Fruit fly (Drosophila melanogaster): ENCODE data around the gene RabGGTa.

RabGGTa gene

DNA sequence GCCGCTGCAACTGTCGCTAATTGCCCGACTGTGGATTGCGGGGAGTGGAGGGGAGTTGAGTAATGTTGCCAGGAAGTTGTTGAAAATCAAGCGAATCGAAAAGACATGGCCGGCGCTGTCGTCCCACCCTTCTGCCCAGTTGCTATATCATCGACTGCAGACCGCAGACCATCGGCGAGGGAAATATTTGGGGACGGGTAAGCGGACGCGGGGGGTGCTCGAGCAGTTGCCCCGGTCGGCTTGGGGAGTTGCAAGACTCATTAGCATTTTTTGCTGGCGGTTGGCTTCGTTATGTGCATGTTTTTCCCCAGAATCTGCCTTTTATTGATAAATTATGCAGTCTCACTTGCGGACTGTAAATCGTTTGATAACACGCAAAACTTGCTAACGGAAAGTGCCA lies 30.7 kb upstream of the RabGGTa start:
- TF ChIP-seq noc (tag; optimal IDR thresholded peaks at IDR 0.05) = no peak

dm6 chr3R:5097866-5098484 lies 29.9 kb upstream of the RabGGTa start:
- no peak for TF ChIP-seq noc (tag; optimal IDR thresholded peaks at IDR 0.05)

DNA sequence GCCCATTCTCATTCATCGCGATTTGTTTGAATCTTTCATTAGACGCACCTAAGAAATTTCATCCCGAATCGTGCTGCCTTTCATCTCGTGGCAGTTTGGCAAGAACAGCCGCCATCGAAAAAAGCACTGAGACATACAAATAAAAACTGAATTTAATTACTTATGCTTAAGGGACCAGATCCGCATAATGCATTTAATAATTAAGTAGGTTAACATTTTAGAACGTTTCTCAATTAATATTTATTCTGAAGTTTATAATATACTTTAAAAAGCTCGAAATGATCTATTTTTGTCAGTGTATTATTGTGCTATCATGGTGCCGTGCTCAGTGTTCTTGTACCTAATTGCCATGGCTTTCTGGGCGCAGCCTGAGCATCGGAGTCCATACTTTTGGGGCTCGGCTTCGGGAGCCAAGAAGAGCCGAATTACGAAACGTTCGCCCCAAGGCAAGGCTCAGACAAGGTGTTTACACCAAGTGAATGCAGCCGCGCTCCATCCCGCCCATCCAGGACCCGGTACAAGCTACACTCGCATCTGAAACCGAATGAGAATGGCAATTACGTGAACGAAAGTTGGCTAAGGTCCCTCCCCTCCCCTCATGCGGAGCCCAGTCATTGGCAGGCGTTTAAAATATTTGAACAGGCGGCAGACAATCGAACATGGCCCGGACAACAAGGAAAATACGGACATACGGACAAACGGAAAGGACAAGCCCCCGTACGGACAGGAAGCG lies 27.4 kb upstream of the RabGGTa start:
- no peak for TF ChIP-seq noc (tag; optimal IDR thresholded peaks at IDR 0.05)

- TF ChIP-seq noc (tag; optimal IDR thresholded peaks at IDR 0.05) = no peak
These were observed 25.5 kb upstream of the RabGGTa start for dm6 chr3R:5102407-5102806.

- TF ChIP-seq noc (tag; optimal IDR thresholded peaks at IDR 0.05) = no peak
These were observed 24.4 kb upstream of the RabGGTa start for dm6 chr3R:5103362-5104003.

DNA sequence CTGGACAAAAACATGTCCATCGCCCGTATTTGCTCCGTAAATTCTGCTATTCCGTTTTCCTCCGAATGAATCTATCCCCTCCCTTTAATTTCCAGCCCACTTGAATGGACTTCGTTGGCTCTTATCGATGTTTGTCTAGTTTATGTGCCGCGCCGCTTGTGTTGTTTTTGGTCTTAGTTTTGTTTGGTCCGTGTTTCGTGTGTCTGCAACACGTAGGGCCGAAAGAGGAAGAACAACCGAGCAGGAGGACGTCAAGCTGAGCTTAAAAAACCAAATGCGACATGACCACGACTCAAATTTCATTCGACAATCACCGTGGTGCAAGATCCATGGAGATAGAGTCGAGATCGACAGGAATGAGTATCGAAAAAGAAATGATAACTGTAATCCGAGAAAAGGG lies 23.7 kb upstream of the RabGGTa start:
- no peak for TF ChIP-seq noc (tag; optimal IDR thresholded peaks at IDR 0.05)

DNA sequence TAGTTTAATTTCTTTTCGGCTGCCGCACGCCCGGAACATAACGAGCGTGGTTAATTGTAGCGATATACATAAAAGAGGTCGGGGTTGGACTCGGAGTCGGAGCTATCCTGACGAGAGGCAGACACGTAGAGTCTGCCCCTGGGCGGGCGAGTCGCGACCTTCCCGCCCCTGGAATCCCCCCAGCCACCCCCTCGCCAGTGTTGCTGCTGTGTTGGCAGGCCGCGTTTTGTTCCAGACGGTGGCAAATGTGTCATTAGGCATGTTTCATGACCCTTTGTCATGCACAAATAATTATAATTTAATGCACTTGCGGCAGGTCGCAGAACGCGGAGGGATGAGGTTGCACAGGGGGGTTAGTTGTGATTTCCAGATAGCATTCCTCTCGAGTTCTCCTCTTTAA lies 22.4 kb upstream of the RabGGTa start:
- TF ChIP-seq noc (tag; optimal IDR thresholded peaks at IDR 0.05) = no peak

DNA sequence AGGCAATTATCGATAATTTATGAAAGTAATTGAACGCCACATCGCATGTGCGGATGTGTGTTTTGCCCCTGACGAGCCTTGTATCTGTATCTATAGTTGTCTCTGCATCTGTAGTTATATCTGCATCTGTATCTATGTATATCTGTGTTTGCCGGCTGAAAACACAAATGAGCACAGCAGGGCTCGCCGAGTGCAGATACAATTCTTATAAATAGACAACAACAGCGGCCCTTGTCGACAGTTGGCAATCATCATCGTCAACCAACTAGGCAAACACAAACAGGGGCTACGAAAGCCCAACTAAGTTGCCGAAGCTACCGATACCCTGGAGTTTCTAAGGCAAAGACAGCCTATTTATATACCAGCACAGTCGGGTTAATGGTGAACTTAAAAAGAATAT lies 21.0 kb upstream of the RabGGTa start:
- TF ChIP-seq noc (tag; optimal IDR thresholded peaks at IDR 0.05) = no peak

DNA sequence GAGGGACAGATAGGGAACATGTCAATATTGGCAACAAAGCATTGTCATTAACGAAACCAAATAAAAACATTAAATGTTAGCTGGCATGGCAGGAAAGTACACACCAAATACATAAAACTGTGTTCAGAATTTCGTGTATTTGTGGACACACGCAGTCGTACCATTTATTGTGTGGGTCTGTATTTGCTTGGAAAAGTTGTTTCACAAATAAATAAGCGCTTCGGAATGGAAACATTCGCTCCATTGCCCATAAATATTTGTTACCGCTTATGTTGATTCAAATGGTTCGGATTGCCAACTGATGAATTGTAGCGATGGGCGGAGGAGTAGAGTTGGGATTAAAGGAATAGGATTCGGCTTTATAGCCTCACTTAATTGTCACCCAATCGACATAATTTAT lies 19.9 kb upstream of the RabGGTa start:
- TF ChIP-seq noc (tag; optimal IDR thresholded peaks at IDR 0.05) = peak; percentile 57

- no peak for TF ChIP-seq noc (tag; optimal IDR thresholded peaks at IDR 0.05)
These were observed 18.8 kb upstream of the RabGGTa start, which contains the start of gene CG43131 for dm6 chr3R:5109078-5109477. Gene CG43131 (minus strand): TSS chr3R:5109178.

DNA sequence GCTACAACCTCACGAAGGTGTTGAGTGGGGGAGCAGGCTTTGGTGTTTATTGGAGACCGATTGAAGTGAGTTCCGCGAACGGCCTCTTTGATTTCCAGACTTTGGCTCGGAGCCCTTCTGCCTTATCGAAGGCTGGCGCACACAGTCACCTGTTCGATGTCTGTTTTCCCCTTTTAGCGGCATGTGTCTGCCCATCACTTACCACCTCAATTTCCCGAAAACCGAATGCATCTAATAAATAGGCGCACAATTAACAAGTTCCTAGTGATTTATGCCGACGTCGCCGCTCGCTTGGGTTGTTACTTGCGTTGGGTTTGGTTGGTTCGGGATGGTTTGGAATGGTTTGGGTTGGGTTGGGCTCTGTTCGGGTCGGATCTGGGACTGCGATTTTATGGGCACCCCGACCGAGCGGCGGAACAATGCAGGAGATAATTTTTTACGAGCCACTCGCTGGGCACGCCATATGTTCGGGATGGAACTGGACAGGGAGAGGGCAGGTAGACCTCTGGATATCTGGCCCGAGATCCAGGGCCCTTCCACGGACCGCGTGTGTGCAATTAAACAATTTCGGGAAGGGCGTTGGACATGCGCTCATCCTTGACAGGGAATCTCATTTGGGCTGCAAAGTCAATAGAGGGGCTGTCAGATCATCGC lies 18.2 kb upstream of the RabGGTa start:
- TF ChIP-seq noc (tag; optimal IDR thresholded peaks at IDR 0.05) = no peak

dm6 chr3R:5111887-5112286 lies 16.0 kb upstream of the RabGGTa start:
- no peak for TF ChIP-seq noc (tag; optimal IDR thresholded peaks at IDR 0.05)

DNA sequence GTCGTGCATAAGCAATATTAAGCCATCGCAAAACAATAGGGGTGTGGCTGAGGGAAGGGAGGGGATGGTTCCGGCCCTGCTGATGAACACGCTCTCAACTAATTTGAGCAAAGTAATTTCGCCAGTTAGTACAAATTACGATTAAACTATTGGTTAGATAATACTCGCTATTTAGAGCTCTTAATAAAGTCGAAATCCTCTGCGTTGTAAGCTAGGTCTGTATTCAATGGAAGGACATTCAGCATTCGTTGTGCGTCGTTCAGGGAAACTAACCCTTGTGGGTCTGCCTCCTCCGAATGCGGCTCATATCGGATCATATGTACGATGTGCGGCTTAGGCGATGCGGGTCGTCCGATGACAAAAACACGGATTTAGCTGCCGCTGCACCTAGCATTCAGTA lies 15.5 kb upstream of the RabGGTa start:
- no peak for TF ChIP-seq noc (tag; optimal IDR thresholded peaks at IDR 0.05)

DNA sequence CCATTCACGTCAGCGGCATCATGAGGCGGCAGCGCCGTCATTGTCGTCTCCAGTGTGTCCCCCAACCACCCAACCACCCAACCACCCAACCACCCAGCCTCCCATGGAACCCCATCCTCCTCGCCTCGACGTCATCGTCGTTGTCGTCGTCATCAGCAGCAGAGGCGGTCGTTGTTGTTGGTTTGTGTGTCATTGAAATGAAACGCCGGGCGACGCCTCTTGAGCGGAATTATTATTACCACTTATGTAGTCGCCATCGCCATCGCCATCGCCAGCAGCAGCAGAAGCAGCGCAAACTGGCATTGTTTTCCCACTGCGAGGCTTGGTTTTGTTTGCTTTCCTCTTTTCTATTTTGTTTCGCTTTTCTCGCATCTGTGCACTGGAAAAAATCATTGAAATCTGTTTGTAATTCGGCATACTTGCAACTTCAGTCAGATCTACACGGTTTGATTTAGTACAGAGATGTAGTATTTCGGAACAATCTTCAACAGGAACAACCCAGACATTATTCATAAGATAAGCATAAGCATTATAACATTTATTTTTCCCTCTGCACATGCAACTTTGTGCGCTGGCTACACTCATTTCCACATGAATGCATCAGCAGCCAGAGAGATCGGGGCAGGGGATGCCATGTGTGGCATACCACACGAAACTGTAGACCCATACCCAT lies 14.9 kb upstream of the RabGGTa start:
- no peak for TF ChIP-seq noc (tag; optimal IDR thresholded peaks at IDR 0.05)

DNA sequence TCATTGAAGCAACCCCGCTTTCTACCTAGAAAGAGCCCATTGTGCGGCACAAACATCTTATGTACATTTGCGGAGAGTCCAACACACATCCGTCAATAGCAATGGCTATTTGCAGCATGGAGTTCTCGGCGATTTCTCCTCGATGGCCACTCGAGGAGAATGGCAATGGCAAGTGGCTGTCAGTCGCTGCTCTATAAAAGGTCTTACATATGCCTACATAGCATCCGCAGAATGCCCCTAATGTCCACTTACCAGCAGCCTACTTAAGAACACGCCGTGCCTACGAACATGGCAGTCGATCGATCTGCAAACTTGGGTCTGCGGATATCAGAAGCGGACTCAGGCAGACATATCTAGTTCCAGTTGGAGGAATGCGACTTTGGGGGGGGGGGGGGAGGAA lies 13.7 kb upstream of the RabGGTa start:
- no peak for TF ChIP-seq noc (tag; optimal IDR thresholded peaks at IDR 0.05)

- TF ChIP-seq noc (tag; optimal IDR thresholded peaks at IDR 0.05) = no peak
These were observed 12.4 kb upstream of the RabGGTa start for dm6 chr3R:5115448-5115847.

Data from whole organism, larva.